Worm (Caenorhabditis elegans) whole organism, L4/young adult: ENCODE results near the gene W04E12.7.

Experiments
- W03F9.2 ChIP-seq: fragments of 150-350 bp; optimal IDR thresholded peaks from 2 replicates; lab custom pipeline; 2014; ENCODE audit warnings: missing biosample characterization, missing genetic modification characterization
- dao-5 ChIP-seq: sonication (generic microtip); optimal IDR thresholded peaks from 2 replicates; lab custom pipeline; 2016; ENCODE audit warnings: missing genotype, missing genetic modification characterization, moderate library complexity, missing compliant biosample characterization
- him-1 ChIP-seq: sonication (generic microtip); optimal IDR thresholded peaks from 2 replicates; lab custom pipeline; 2016; ENCODE audit warnings: missing genotype, missing genetic modification reagents, missing genetic modification characterization, missing compliant biosample characterization

Gene W04E12.7

ce11 chrV:19737458-19737857 lies at the start of gene W04E12.7:
TSS of gene W04E12.7 (minus strand) at chrV:19737558.
- TF ChIP-seq W03F9.2 (no peak), dao-5 (tag; lab: Kevin White, UChicago) (no peak), him-1 (no peak)

ce11 chrV:19783829-19784228 lies 46.5 kb upstream of the W04E12.7 start, which contains the start of gene srt-45:
TSS of gene srt-45 (plus strand) at chrV:19784129.
- no peak for TF ChIP-seq dao-5 (tag; lab: Kevin White, UChicago)
- TF ChIP-seq him-1: no peak
- TF ChIP-seq W03F9.2: no peak

ce11 chrV:19779220-19779619 lies 41.9 kb upstream of the W04E12.7 start:
- TF ChIP-seq W03F9.2 (no peak), him-1 (no peak), dao-5 (tag; lab: Kevin White, UChicago) (no peak)

- no peak for TF ChIP-seq W03F9.2
- TF ChIP-seq dao-5 (tag; lab: Kevin White, UChicago): no peak
- no peak for TF ChIP-seq him-1
These were observed 41.2 kb upstream of the W04E12.7 start, which contains the start of gene fbxa-194 for ce11 chrV:19778608-19779007. TSS of gene fbxa-194 (minus strand) at chrV:19778708.

- TF ChIP-seq him-1: no peak
- no peak for TF ChIP-seq W03F9.2
- TF ChIP-seq dao-5 (tag; lab: Kevin White, UChicago): no peak
These were observed 39.9 kb upstream of the W04E12.7 start, which contains the start of gene fbxa-118 for ce11 chrV:19777227-19777626. TSS of gene fbxa-118 (minus strand) at chrV:19777327.

- TF ChIP-seq W03F9.2 (no peak), him-1 (no peak), dao-5 (tag; lab: Kevin White, UChicago) (no peak)
These were observed 34.3 kb upstream of the W04E12.7 start, which contains the start of gene M162.15 for ce11 chrV:19771660-19772059. TSS of gene M162.15 (minus strand) at chrV:19771760.

ce11 chrV:19767719-19768118 lies 30.4 kb upstream of the W04E12.7 start:
- TF ChIP-seq W03F9.2: no peak
- no peak for TF ChIP-seq dao-5 (tag; lab: Kevin White, UChicago)
- no peak for TF ChIP-seq him-1

ce11 chrV:19760751-19761150 lies 23.4 kb upstream of the W04E12.7 start, which contains the start of gene M162.5:
TSS of gene M162.5 (plus strand) at chrV:19761051.
- TF ChIP-seq W03F9.2: no peak

- no peak for TF ChIP-seq him-1
- TF ChIP-seq dao-5 (tag; lab: Kevin White, UChicago): no peak
- TF ChIP-seq W03F9.2: no peak
These were observed 21.9 kb upstream of the W04E12.7 start for ce11 chrV:19759282-19759681.

ce11 chrV:19756253-19756652 lies 18.9 kb upstream of the W04E12.7 start, which contains the start of gene W04E12.9:
TSS of gene W04E12.9 (plus strand) at chrV:19756553.
- TF ChIP-seq dao-5 (tag; lab: Kevin White, UChicago) (no peak), W03F9.2 (no peak), him-1 (no peak)

ce11 chrV:19755260-19755659 lies 17.9 kb upstream of the W04E12.7 start, which contains the start of gene clec-50:
TSS of gene clec-50 (minus strand) at chrV:19755368.
- no peak for TF ChIP-seq W03F9.2
- TF ChIP-seq him-1: no peak
- no peak for TF ChIP-seq dao-5 (tag; lab: Kevin White, UChicago)

ce11 chrV:19754331-19754730 lies 17.0 kb upstream of the W04E12.7 start:
- no peak for TF ChIP-seq him-1
- no peak for TF ChIP-seq dao-5 (tag; lab: Kevin White, UChicago)
- TF ChIP-seq W03F9.2: no peak

ce11 chrV:19752879-19753278 lies 15.5 kb upstream of the W04E12.7 start:
- TF ChIP-seq him-1: no peak
- TF ChIP-seq dao-5 (tag; lab: Kevin White, UChicago): no peak
- no peak for TF ChIP-seq W03F9.2

- no peak for TF ChIP-seq dao-5 (tag; lab: Kevin White, UChicago)
- TF ChIP-seq W03F9.2: no peak
- TF ChIP-seq him-1: no peak
These were observed 13.8 kb upstream of the W04E12.7 start, which contains the start of gene clec-49 for ce11 chrV:19751124-19751523. TSS of gene clec-49 (minus strand) at chrV:19751226.

- TF ChIP-seq dao-5 (tag; lab: Kevin White, UChicago) (no peak), him-1 (no peak), W03F9.2 (no peak)
These were observed 9.8 kb upstream of the W04E12.7 start for ce11 chrV:19747144-19747543.

- TF ChIP-seq dao-5 (tag; lab: Kevin White, UChicago) (no peak), him-1 (no peak), W03F9.2 (no peak)
These were observed 8.5 kb upstream of the W04E12.7 start, which contains the start of gene W04E12.5 for ce11 chrV:19745852-19746251. TSS of gene W04E12.5 (plus strand) at chrV:19746152.
